ENCODE assay signal across 1 fruit fly cellular context in genomic region chr2L:5240520-5240919, dm6.
TF ChIP-seq lines count a peak whose summit lies in the region.

No protein-coding gene starts in this region.

TF ChIP-seq in whole organism, embryonic, 481 proteins besides CTCF, POLR2A, EP300 and RAD21 (continued from another document):
- TF ChIP-seq pita (GFP tag; optimal IDR thresholded peaks at IDR 0.05; lab: Kevin White, UChicago) (no peak), CG7556 (GFP tag; optimal IDR thresholded peaks at IDR 0.05; lab: Kevin White, UChicago) (no peak), Ptx1 (GFP tag; IDR thresholded peaks at IDR 0.05; lab: Robert Waterston, UW) (no peak), nerfin-1 (tag; optimal IDR thresholded peaks at IDR 0.05; lab: Kevin White, UChicago) (peak; percentile 53), CG16813 (GFP tag; IDR thresholded peaks at IDR 0.05; lab: Robert Waterston, UW; ENCODE audit: partially characterized antibody) (peak; percentile 85)
